Worm (Caenorhabditis elegans): ENCODE results near the gene gss-1.
A peak's percentile ranks its signal among the peaks of the same experiment; 100 is the strongest.

Gene gss-1

DNA sequence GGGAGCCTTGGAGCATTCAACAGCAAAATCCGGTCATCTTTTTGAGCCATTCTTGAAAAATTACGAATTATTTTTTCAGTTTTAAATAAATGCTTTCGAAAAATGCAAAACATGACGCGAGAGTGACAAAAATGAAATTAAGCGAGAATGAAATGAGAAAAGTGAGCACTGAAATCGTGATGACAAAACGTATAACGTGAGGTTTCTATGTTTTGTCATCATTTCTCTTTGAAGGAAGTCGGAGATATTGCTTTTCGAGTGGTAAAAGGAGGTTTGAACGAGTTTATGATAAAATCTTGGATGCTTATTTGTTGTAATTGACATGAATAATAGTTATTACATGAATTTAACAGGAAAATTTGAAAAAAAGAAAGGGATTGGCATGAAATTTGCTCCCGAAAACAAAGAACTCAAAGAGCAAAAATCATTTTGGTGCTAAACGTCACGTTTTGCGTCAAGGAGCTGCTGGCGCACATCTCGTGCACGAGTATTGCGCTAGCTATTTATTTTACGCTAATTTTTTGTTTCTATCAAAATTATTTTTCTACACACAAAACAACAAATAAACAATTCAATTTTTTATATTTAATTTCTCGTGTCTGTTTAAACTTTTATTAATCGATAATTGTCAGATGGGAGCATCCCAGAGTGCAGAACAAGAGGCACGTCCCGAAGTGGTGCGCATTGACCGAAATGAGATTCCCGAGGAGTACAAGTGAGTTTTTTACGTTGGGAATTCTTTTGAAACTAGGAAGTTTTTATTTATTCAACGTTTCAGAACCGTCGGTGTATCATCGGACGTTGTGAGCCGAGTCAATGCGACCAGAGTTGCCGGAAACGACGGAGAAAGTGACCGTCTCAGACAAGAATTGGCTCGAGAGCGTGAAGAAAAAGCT, at the start of gene gss-1, which contains the start of gene chch-3:
Gene gss-1, minus strand, starts transcription at position 51 of the 896 bp plus-strand sequence.
Gene chch-3, plus strand, starts transcription at position 633 of the 896 bp plus-strand sequence.
- TF ChIP-seq nhr-237 (tag; optimal IDR thresholded peaks at IDR 0.05): no peak
- TF ChIP-seq ama-1 (optimal IDR thresholded peaks at IDR 0.05): no peak
- peak; percentile 56 to 85 for TF ChIP-seq lsy-2 (tag; optimal IDR thresholded peaks at IDR 0.05)
- no peak for TF ChIP-seq ceh-82 (tag; optimal IDR thresholded peaks at IDR 0.05)
- no peak for TF ChIP-seq peb-1 (tag; optimal IDR thresholded peaks at IDR 0.05)
- TF ChIP-seq ztf-11 (tag; optimal IDR thresholded peaks at IDR 0.05): no peak
- TF ChIP-seq alr-1 (tag; optimal IDR thresholded peaks at IDR 0.05): no peak
- TF ChIP-seq egl-27 (tag; optimal IDR thresholded peaks at IDR 0.05): no peak
- TF ChIP-seq ztf-4 (tag; optimal IDR thresholded peaks at IDR 0.05): no peak
- TF ChIP-seq nhr-21 (tag; optimal IDR thresholded peaks at IDR 0.05): peak; percentile 13
- peak; percentile 65 for TF ChIP-seq sma-9 (GFP tag; optimal IDR thresholded peaks at IDR 0.05)
- no peak for TF ChIP-seq sma-9 (tag; optimal IDR thresholded peaks at IDR 0.05)
- TF ChIP-seq zag-1 (tag; optimal IDR thresholded peaks at IDR 0.05): no peak
- TF ChIP-seq unc-62 (GFP tag; optimal IDR thresholded peaks at IDR 0.05): no peak
- no peak for TF ChIP-seq aly-2 (tag; optimal IDR thresholded peaks at IDR 0.05)
- TF ChIP-seq C34F6.9 (tag; optimal IDR thresholded peaks at IDR 0.05): peak; percentile 85
- TF ChIP-seq mdl-1 (tag; optimal IDR thresholded peaks at IDR 0.05): no peak
- TF ChIP-seq nhr-77 (tag; optimal IDR thresholded peaks at IDR 0.05): no peak
- TF ChIP-seq skn-1 (tag; optimal IDR thresholded peaks at IDR 0.05): no peak
- TF ChIP-seq mbf-1 (tag; optimal IDR thresholded peaks at IDR 0.05): no peak
- peak; percentile 43 for TF ChIP-seq lin-13 (GFP tag; optimal IDR thresholded peaks at IDR 0.05)
- no peak for TF ChIP-seq elt-1 (tag; optimal IDR thresholded peaks at IDR 0.05)
- no peak for TF ChIP-seq ztf-1 (GFP tag; conservative IDR thresholded peaks at IDR 0.05)
- TF ChIP-seq nhr-11 (tag; optimal IDR thresholded peaks at IDR 0.05): no peak
- TF ChIP-seq lin-11 (tag; optimal IDR thresholded peaks at IDR 0.05): peak; percentile 1
- no peak for TF ChIP-seq blmp-1 (tag; optimal IDR thresholded peaks at IDR 0.05; ENCODE audit: insufficient read depth)
- TF ChIP-seq mab-5 (tag; optimal IDR thresholded peaks at IDR 0.05): peak; percentile 25
- TF ChIP-seq Y55F3AM.14 (GFP tag; optimal IDR thresholded peaks at IDR 0.05): no peak
- TF ChIP-seq ZK546.5 (tag; optimal IDR thresholded peaks at IDR 0.05): no peak
- peak; percentile 71 for TF ChIP-seq nhr-129 (tag; optimal IDR thresholded peaks at IDR 0.05)
- TF ChIP-seq nhr-23 (tag; optimal IDR thresholded peaks at IDR 0.05): no peak
- peak; percentile 14 for TF ChIP-seq sma-3 (GFP tag; optimal IDR thresholded peaks at IDR 0.05)
- TF ChIP-seq F13H6.1 (tag; optimal IDR thresholded peaks at IDR 0.05): peak; percentile 24
- no peak for TF ChIP-seq sem-4 (tag; optimal IDR thresholded peaks at IDR 0.05)
- TF ChIP-seq unc-39 (tag; optimal IDR thresholded peaks at IDR 0.05): no peak
- TF ChIP-seq gmeb-1 (tag; optimal IDR thresholded peaks at IDR 0.05): peak; percentile 69
- no peak for TF ChIP-seq nhr-12 (tag; optimal IDR thresholded peaks at IDR 0.05)
- peak; percentile 58 for TF ChIP-seq crh-2 (tag; optimal IDR thresholded peaks at IDR 0.05)
- no peak for TF ChIP-seq lin-39 (tag; optimal IDR thresholded peaks at IDR 0.05)
- TF ChIP-seq R02D3.7 (tag; optimal IDR thresholded peaks at IDR 0.05): no peak
- TF ChIP-seq snpc-4 (tag; optimal IDR thresholded peaks at IDR 0.05): peak; percentile 14
- no peak for TF ChIP-seq nhr-25 (tag; optimal IDR thresholded peaks at IDR 0.05)
- no peak for TF ChIP-seq nhr-6 (tag; optimal IDR thresholded peaks at IDR 0.05)
- peak; percentile 75 for TF ChIP-seq unc-55 (GFP tag; optimal IDR thresholded peaks at IDR 0.05)
- peak; percentile 63 for TF ChIP-seq fos-1 (tag; optimal IDR thresholded peaks at IDR 0.05)
- no peak for TF ChIP-seq elt-3 (tag; optimal IDR thresholded peaks at IDR 0.05)
- no peak for TF ChIP-seq nhr-10 (tag; optimal IDR thresholded peaks at IDR 0.05)
- TF ChIP-seq ceh-16 (tag; optimal IDR thresholded peaks at IDR 0.05): no peak
- no peak for TF ChIP-seq dmd-4 (tag; optimal IDR thresholded peaks at IDR 0.05)

Data from whole organism, L2 larva.